Fruit fly (Drosophila melanogaster) whole organism, embryonic: Measurements from ENCODE around the gene Rtnl1.

Experiments used
- ATbp ChIP-seq: fragments of 200-800 bp; sonication (Bioruptor generic); optimal IDR thresholded peaks from 2 replicates; lab custom pipeline; 2017; ENCODE audit warnings: missing biosample characterization, mild to moderate bottlenecking, missing genetic modification characterization, missing genetic modification reagents
- Antp ChIP-seq: fragments of 200-800 bp; sonication (Bioruptor generic); optimal IDR thresholded peaks from 3 replicates; lab custom pipeline; 2016; ENCODE audit warnings: missing biosample characterization, missing genetic modification characterization
- B-H1 ChIP-seq: fragments of 200-800 bp; sonication (Bioruptor generic); IDR thresholded peaks from 3 replicates; pipeline ENCODE4 v1.3.6; 2022; ENCODE audit warnings: missing biosample characterization, missing genetic modification characterization
- B-H2 ChIP-seq: fragments of 200-800 bp; sonication (Bioruptor generic); optimal IDR thresholded peaks from 2 replicates; lab custom pipeline; 2018; ENCODE audit warnings: missing biosample characterization, mild to moderate bottlenecking, missing genetic modification characterization
- BtbVII ChIP-seq: fragments of 200-800 bp; sonication (Bioruptor generic); optimal IDR thresholded peaks from 3 replicates; lab custom pipeline; 2017; ENCODE audit warnings: missing biosample characterization, mild to moderate bottlenecking, missing genetic modification characterization
- CG10431 ChIP-seq: fragments of 200-800 bp; sonication (Bioruptor generic); optimal IDR thresholded peaks from 3 replicates; lab custom pipeline; 2018; ENCODE audit warnings: missing biosample characterization, mild to moderate bottlenecking, missing genetic modification characterization
- CG10565 ChIP-seq: fragments of 200-800 bp; sonication (Bioruptor generic); optimal IDR thresholded peaks from 3 replicates; lab custom pipeline; 2016; ENCODE audit warnings: missing biosample characterization, mild to moderate bottlenecking, missing genetic modification characterization
- CG10654 ChIP-seq: fragments of 200-800 bp; sonication (Bioruptor generic); optimal IDR thresholded peaks from 2 replicates; lab custom pipeline; 2016; ENCODE audit warnings: missing biosample characterization, missing genetic modification characterization
- CG10959 ChIP-seq: fragments of 200-800 bp; sonication (Bioruptor generic); IDR thresholded peaks from 2 replicates; pipeline ENCODE4 v1.3.6; 2022; ENCODE audit warnings: missing biosample characterization, missing genetic modification characterization
- CG11560 ChIP-seq: fragments of 200-800 bp; sonication (Bioruptor generic); IDR thresholded peaks from 3 replicates; pipeline ENCODE4 v1.3.6; 2022; ENCODE audit warnings: missing biosample characterization, missing genetic modification characterization
- CG15479 ChIP-seq: fragments of 200-800 bp; sonication (Bioruptor generic); optimal IDR thresholded peaks from 3 replicates; lab custom pipeline; 2019; ENCODE audit warnings: missing biosample characterization, mild to moderate bottlenecking, missing genetic modification characterization, moderate library complexity
- CG1647 ChIP-seq: fragments of 200-800 bp; sonication (Bioruptor generic); optimal IDR thresholded peaks from 3 replicates; lab custom pipeline; 2016; ENCODE audit warnings: missing biosample characterization, missing genetic modification characterization
- CG16815 ChIP-seq: fragments of 200-800 bp; sonication (Bioruptor generic); optimal IDR thresholded peaks from 3 replicates; lab custom pipeline; 2017; ENCODE audit warnings: missing biosample characterization, mild to moderate bottlenecking, missing genetic modification characterization
- CG17568 ChIP-seq: fragments of 200-800 bp; sonication (Bioruptor generic); optimal IDR thresholded peaks from 2 replicates; lab custom pipeline; 2018; ENCODE audit warnings: missing biosample characterization, mild to moderate bottlenecking, missing genetic modification characterization, moderate library complexity
- CG30403 ChIP-seq: fragments of 200-800 bp; sonication (Bioruptor generic); optimal IDR thresholded peaks from 3 replicates; lab custom pipeline; 2016; ENCODE audit warnings: missing biosample characterization, missing genetic modification characterization
- CG31441 ChIP-seq: fragments of 200-800 bp; sonication (Bioruptor generic); IDR thresholded peaks from 2 replicates; pipeline ENCODE4 v1.3.6; 2022; ENCODE audit warnings: missing biosample characterization, missing genetic modification characterization
- CG3281 ChIP-seq: fragments of 200-800 bp; sonication (Bioruptor generic); optimal IDR thresholded peaks from 3 replicates; lab custom pipeline; 2017; ENCODE audit warnings: missing biosample characterization, mild to moderate bottlenecking, missing genetic modification characterization
- CG34224 ChIP-seq: fragments of 200-800 bp; sonication (Bioruptor generic); IDR thresholded peaks from 3 replicates; pipeline ENCODE4 v1.3.6; 2022; ENCODE audit warnings: missing biosample characterization, missing genetic modification characterization; ENCODE audit not compliant: partially characterized antibody
- CG3838 ChIP-seq: fragments of 200-800 bp; sonication (Bioruptor generic); optimal IDR thresholded peaks from 3 replicates; lab custom pipeline; 2016; ENCODE audit warnings: missing biosample characterization, missing genetic modification characterization
- CG4282 ChIP-seq: fragments of 200-800 bp; sonication (Bioruptor generic); optimal IDR thresholded peaks from 2 replicates; lab custom pipeline; 2016; ENCODE audit warnings: missing biosample characterization, missing genetic modification characterization
- CG4707 ChIP-seq: fragments of 200-800 bp; sonication (Bioruptor generic); optimal IDR thresholded peaks from 2 replicates; lab custom pipeline; 2018; ENCODE audit warnings: missing biosample characterization, mild to moderate bottlenecking, missing genetic modification characterization, moderate library complexity
- CG5180 ChIP-seq: fragments of 200-800 bp; sonication (Bioruptor generic); optimal IDR thresholded peaks from 3 replicates; lab custom pipeline; 2017; ENCODE audit warnings: missing biosample characterization, missing genetic modification characterization, mild to moderate bottlenecking, moderate library complexity, missing genetic modification reagents
- CG6272 ChIP-seq: fragments of 200-800 bp; sonication (Bioruptor generic); IDR thresholded peaks from 2 replicates; pipeline ENCODE4 v1.3.6; 2022; ENCODE audit warnings: missing biosample characterization, missing genetic modification characterization
- CG6654 ChIP-seq: fragments of 200-800 bp; sonication (Bioruptor generic); optimal IDR thresholded peaks from 2 replicates; lab custom pipeline; 2017; ENCODE audit warnings: missing biosample characterization, mild to moderate bottlenecking, missing genetic modification characterization
- CG7271 ChIP-seq: fragments of 200-800 bp; sonication (Bioruptor generic); optimal IDR thresholded peaks from 2 replicates; lab custom pipeline; 2018; ENCODE audit warnings: missing biosample characterization, mild to moderate bottlenecking, missing genetic modification characterization, moderate library complexity
- CG8089 ChIP-seq: fragments of 200-800 bp; sonication (Bioruptor generic); optimal IDR thresholded peaks from 3 replicates; lab custom pipeline; 2016; ENCODE audit warnings: missing biosample characterization, missing genetic modification characterization
- CG8765 ChIP-seq: fragments of 200-800 bp; sonication (Bioruptor generic); IDR thresholded peaks from 2 replicates; pipeline ENCODE4 v1.3.6; 2022; ENCODE audit warnings: missing biosample characterization, missing genetic modification characterization
- CG8944 ChIP-seq: fragments of 200-800 bp; sonication (Bioruptor generic); optimal IDR thresholded peaks from 3 replicates; lab custom pipeline; 2016; ENCODE audit warnings: missing biosample characterization, missing genetic modification characterization
- Dip3 ChIP-seq: fragments of 200-800 bp; sonication (Bioruptor generic); optimal IDR thresholded peaks from 3 replicates; lab custom pipeline; 2016; ENCODE audit warnings: missing biosample characterization, missing genetic modification characterization
- Fer3 ChIP-seq: fragments of 200-800 bp; sonication (Bioruptor generic); optimal IDR thresholded peaks from 2 replicates; lab custom pipeline; 2018; ENCODE audit warnings: missing biosample characterization, mild to moderate bottlenecking, missing genetic modification characterization, moderate library complexity
- HHEX ChIP-seq: fragments of 200-800 bp; sonication (Bioruptor generic); optimal IDR thresholded peaks from 3 replicates; lab custom pipeline; 2017; ENCODE audit warnings: missing biosample characterization, mild to moderate bottlenecking, missing genetic modification characterization, missing genetic modification reagents
- Hand ChIP-seq: fragments of 200-800 bp; sonication (Bioruptor generic); optimal IDR thresholded peaks from 2 replicates; lab custom pipeline; 2017; ENCODE audit warnings: mild to moderate bottlenecking, missing biosample characterization, missing genetic modification reagents, missing genetic modification characterization
- Hr51 ChIP-seq, 2 experiments: fragments of 200-800 bp; sonication (Bioruptor generic); optimal IDR thresholded peaks; 2 replicates in 1 of 2; 3 replicates in 1 of 2; lab custom pipeline; 2016 to 2018; ENCODE audit warnings: missing biosample characterization in 2 of 2, missing genetic modification characterization in 2 of 2, mild to moderate bottlenecking in 1 of 2, moderate library complexity in 1 of 2
- Lim3 ChIP-seq: fragments of 200-800 bp; sonication (Bioruptor generic); IDR thresholded peaks from 2 replicates; pipeline ENCODE4 v1.3.6; 2022; ENCODE audit warnings: missing biosample characterization, missing genetic modification characterization
- Poxn ChIP-seq: fragments of 200-800 bp; sonication (Bioruptor generic); IDR thresholded peaks from 2 replicates; pipeline ENCODE4 v1.3.6; 2022; ENCODE audit warnings: missing biosample characterization, missing genetic modification characterization
- ap ChIP-seq: fragments of 200-800 bp; sonication (Bioruptor generic); IDR thresholded peaks from 2 replicates; pipeline ENCODE4 v1.3.6; 2022; ENCODE audit warnings: missing biosample characterization, missing genetic modification characterization
- chn ChIP-seq: fragments of 200-800 bp; sonication (Bioruptor generic); optimal IDR thresholded peaks from 2 replicates; lab custom pipeline; 2016; ENCODE audit warnings: missing biosample characterization, missing genetic modification characterization
- da ChIP-seq: fragments of 200-800 bp; sonication (Bioruptor generic); optimal IDR thresholded peaks from 2 replicates; lab custom pipeline; 2016; ENCODE audit warnings: missing biosample characterization, missing genetic modification characterization
- gt ChIP-seq: fragments of 200-800 bp; sonication (Bioruptor generic); IDR thresholded peaks from 2 replicates; pipeline ENCODE4 v1.3.6; 2022; ENCODE audit warnings: missing biosample characterization, missing genetic modification characterization
- knrl ChIP-seq: fragments of 200-800 bp; sonication (Bioruptor generic); IDR thresholded peaks from 3 replicates; pipeline ENCODE4 v1.3.6; 2022; ENCODE audit warnings: missing biosample characterization, missing genetic modification characterization; ENCODE audit not compliant: partially characterized antibody
- lmd ChIP-seq: fragments of 200-800 bp; sonication (Bioruptor generic); IDR thresholded peaks from 2 replicates; pipeline ENCODE4 v1.3.6; 2022; ENCODE audit warnings: missing biosample characterization, missing genetic modification characterization
- mam ChIP-seq: fragments of 200-800 bp; sonication (Bioruptor generic); optimal IDR thresholded peaks from 3 replicates; lab custom pipeline; 2016; ENCODE audit warnings: missing biosample characterization, missing genetic modification characterization
- pita ChIP-seq: fragments of 200-800 bp; sonication (Bioruptor generic); optimal IDR thresholded peaks from 2 replicates; lab custom pipeline; 2017; ENCODE audit warnings: missing biosample characterization, mild to moderate bottlenecking, missing genetic modification characterization
- slou ChIP-seq: fragments of 200-800 bp; sonication (Bioruptor generic); optimal IDR thresholded peaks from 3 replicates; lab custom pipeline; 2016; ENCODE audit warnings: missing biosample characterization, missing genetic modification characterization
- sob ChIP-seq: fragments of 200-800 bp; sonication (Bioruptor generic); IDR thresholded peaks from 2 replicates; pipeline ENCODE4 v1.3.6; 2022; ENCODE audit warnings: missing biosample characterization, missing genetic modification characterization
- sr ChIP-seq: fragments of 200-800 bp; sonication (Bioruptor generic); IDR thresholded peaks from 3 replicates; pipeline ENCODE4 v1.3.6; 2022; ENCODE audit warnings: missing biosample characterization, missing genetic modification characterization
- trh ChIP-seq: fragments of 200-800 bp; sonication (Bioruptor generic); optimal IDR thresholded peaks from 2 replicates; lab custom pipeline; 2016; ENCODE audit warnings: missing biosample characterization, missing genetic modification characterization
- ttk ChIP-seq: fragments of 200-800 bp; sonication (Bioruptor generic); IDR thresholded peaks from 2 replicates; pipeline ENCODE4 v2.1.2; 2022; ENCODE audit warnings: missing biosample characterization, missing genetic modification characterization
- vvl ChIP-seq: fragments of 200-800 bp; sonication (Bioruptor generic); IDR thresholded peaks from 2 replicates; pipeline ENCODE4 v1.3.6; 2022; ENCODE audit warnings: missing biosample characterization, missing genetic modification characterization
- zf30C ChIP-seq: fragments of 200-800 bp; sonication (Bioruptor generic); optimal IDR thresholded peaks from 3 replicates; lab custom pipeline; 2018; ENCODE audit warnings: missing biosample characterization, mild to moderate bottlenecking, missing genetic modification characterization

Gene Rtnl1

DNA sequence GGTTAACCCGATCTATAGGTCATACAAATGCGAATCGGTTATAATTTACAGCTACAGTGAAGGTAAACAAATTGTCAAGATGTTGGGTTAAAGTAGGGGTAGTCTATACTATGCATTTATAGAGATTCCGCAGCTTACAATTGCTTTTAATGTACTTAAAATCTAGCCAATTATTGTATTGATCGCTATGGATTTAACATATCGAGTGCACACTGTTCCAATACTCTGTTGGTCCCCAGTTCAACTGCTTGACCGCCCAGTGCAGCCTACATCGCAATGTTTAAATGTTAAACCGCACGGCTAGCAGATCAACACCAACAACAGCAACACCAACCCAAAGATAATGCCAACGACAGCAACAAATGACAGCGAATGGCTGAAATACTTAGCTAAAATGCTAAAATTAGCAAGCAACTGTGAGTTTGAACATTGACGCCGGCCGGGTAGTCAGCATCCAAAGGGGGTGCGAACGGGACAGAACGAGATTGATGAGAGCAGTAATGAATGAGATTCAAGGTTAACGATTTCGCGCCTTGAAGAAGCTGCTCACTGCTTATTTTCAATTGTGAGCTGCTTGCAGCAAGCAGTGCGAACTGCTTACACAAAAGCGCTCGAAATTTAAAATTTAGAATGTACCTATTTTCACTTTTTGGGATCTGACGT, 8.5 kb downstream of the Rtnl1 start (continued):
- TF ChIP-seq CG17568 (GFP tag; lab: Kevin White, UChicago): no peak
- no peak for TF ChIP-seq zf30C
- no peak for TF ChIP-seq CG30403 (GFP tag; lab: Kevin White, UChicago)
- no peak for TF ChIP-seq CG4707 (GFP tag; lab: Kevin White, UChicago)
- no peak for TF ChIP-seq CG10565 (GFP tag; lab: Kevin White, UChicago)
- TF ChIP-seq slou (GFP tag; lab: Kevin White, UChicago): no peak
- TF ChIP-seq CG6654 (GFP tag; lab: Kevin White, UChicago): peak; percentile 86
- TF ChIP-seq Antp (GFP tag; lab: Kevin White, UChicago): peak; percentile 48
- TF ChIP-seq HHEX (GFP tag; lab: Kevin White, UChicago): no peak
- TF ChIP-seq gt (GFP tag; lab: Robert Waterston, UW): no peak; the same call in 1 of the 2 replicates
- no peak for TF ChIP-seq pita (GFP tag; lab: Kevin White, UChicago)
- no peak for TF ChIP-seq CG5180 (GFP tag; lab: Kevin White, UChicago)
- TF ChIP-seq Hand (GFP tag; lab: Kevin White, UChicago): no peak
- no peak for TF ChIP-seq CG1647 (GFP tag; lab: Kevin White, UChicago)
- TF ChIP-seq CG4282 (GFP tag; lab: Kevin White, UChicago): no peak
- TF ChIP-seq knrl: peak; percentile 63; the same call in 1 of the 3 replicates
- no peak for TF ChIP-seq Dip3 (GFP tag; lab: Kevin White, UChicago)
- no peak for TF ChIP-seq trh
- TF ChIP-seq sr (GFP tag; lab: Robert Waterston, UW): 0 out of 3 replicates have a peak, but pooled peaks have one; percentile 7
- no peak for TF ChIP-seq CG7271 (tag; lab: Kevin White, UChicago)
- no peak for TF ChIP-seq CG34224 (GFP tag; lab: Robert Waterston, UW)
- TF ChIP-seq chn (GFP tag; lab: Kevin White, UChicago): no peak
- TF ChIP-seq CG15479 (GFP tag; lab: Kevin White, UChicago): no peak
- TF ChIP-seq vvl (GFP tag; lab: Robert Waterston, UW): peak; percentile 6
- TF ChIP-seq CG10654 (GFP tag; lab: Kevin White, UChicago): no peak
- TF ChIP-seq Poxn (GFP tag; lab: Robert Waterston, UW): no peak
- peak; percentile 29 for TF ChIP-seq CG10959 (GFP tag; lab: Robert Waterston, UW)
- TF ChIP-seq Fer3 (tag; lab: Kevin White, UChicago): no peak
- TF ChIP-seq CG6272 (GFP tag; lab: Robert Waterston, UW): no peak
- TF ChIP-seq CG3281: no peak
- no peak; the same call in 1 of the 2 replicates for TF ChIP-seq ttk (GFP tag; lab: Robert Waterston, UW)
- TF ChIP-seq CG8089 (GFP tag; lab: Kevin White, UChicago): no peak
- no peak for TF ChIP-seq CG8944 (GFP tag; lab: Kevin White, UChicago)
- peak; percentile 20 for TF ChIP-seq lmd
- no peak for TF ChIP-seq CG31441 (GFP tag; lab: Robert Waterston, UW)
- TF ChIP-seq B-H1 (GFP tag; lab: Robert Waterston, UW): peak; percentile 39
- TF ChIP-seq B-H2 (GFP tag; lab: Kevin White, UChicago): peak; percentile 13
- no peak for TF ChIP-seq CG10431 (GFP tag; lab: Kevin White, UChicago)
- TF ChIP-seq CG8765 (GFP tag; lab: Robert Waterston, UW): peak; percentile 52; the same call in 1 of the 2 replicates
- no peak for TF ChIP-seq Hr51 (GFP tag; optimal IDR thresholded peaks at IDR 0.05; lab: Kevin White, UChicago)
- TF ChIP-seq ATbp (GFP tag; lab: Kevin White, UChicago): no peak
- TF ChIP-seq ap: peak; percentile 53; the same call in 1 of the 2 replicates
- TF ChIP-seq mam: no peak
- no peak for TF ChIP-seq BtbVII (GFP tag; lab: Kevin White, UChicago)
- no peak for TF ChIP-seq da (GFP tag; lab: Kevin White, UChicago)
- TF ChIP-seq CG11560: no peak
- no peak for TF ChIP-seq CG16815 (GFP tag; lab: Kevin White, UChicago)
- no peak for TF ChIP-seq CG3838 (GFP tag; lab: Kevin White, UChicago)
- 0 out of 2 replicates have a peak, but pooled peaks have one; percentile 9 for TF ChIP-seq sob
- TF ChIP-seq Lim3 (GFP tag; lab: Robert Waterston, UW): no peak
